Worm (Caenorhabditis elegans) whole organism, midembryonic: ENCODE measurements around the gene golg-4.

ENCODE experiments used
- flt-1 ChIP-seq: fragments of 200-800 bp; sonication (Bioruptor generic); IDR thresholded peaks from 2 replicates; pipeline ENCODE4 v1.3.6; 2022; ENCODE audit warnings: missing genetic modification characterization, missing compliant biosample characterization
- med-1 ChIP-seq: sonication (generic microtip); optimal IDR thresholded peaks from 2 replicates; lab custom pipeline; 2017; ENCODE audit warnings: missing genetic modification characterization, mild to moderate bottlenecking, missing compliant biosample characterization, antibody characterized with exemption, missing genetic modification reagents; ENCODE audit not compliant: insufficient read depth
- ztf-23 ChIP-seq: fragments of 200-800 bp; sonication (Bioruptor generic); IDR thresholded peaks from 2 replicates; pipeline ENCODE4 v1.3.6; 2022; ENCODE audit warnings: missing genetic modification reagents, missing genetic modification characterization, missing compliant biosample characterization

ce11 chrIII:3461403-3461802 is 56.0 kb downstream of the golg-4 start, which contains the start of gene pph-6:
- TF ChIP-seq flt-1 (GFP tag; lab: Robert Waterston, UW) (no peak), med-1 (GFP tag; lab: Kevin White, UChicago) (no peak), ztf-23 (no peak)
